Worm (Caenorhabditis elegans): ENCODE results near the gene F43E2.6.
A peak's percentile ranks its signal among the peaks of the same experiment; 100 is the strongest.

- no peak for TF ChIP-seq T22C8.4 (GFP tag; IDR thresholded peaks at IDR 0.05)
- TF ChIP-seq med-1 (GFP tag; optimal IDR thresholded peaks at IDR 0.05; ENCODE audit: insufficient read depth): no peak
- TF ChIP-seq ref-1 (GFP tag; conservative IDR thresholded peaks at IDR 0.05): no peak
- no peak for TF ChIP-seq ztf-29 (GFP tag; IDR thresholded peaks at IDR 0.05)
- TF ChIP-seq tab-1 (GFP tag; IDR thresholded peaks at IDR 0.05): no peak
- no peak for TF ChIP-seq flt-1 (GFP tag; IDR thresholded peaks at IDR 0.05)
- no peak for TF ChIP-seq ztf-23 (GFP tag; IDR thresholded peaks at IDR 0.05)
- peak; percentile 15 for TF ChIP-seq cog-1 (tag; optimal IDR thresholded peaks at IDR 0.05)
These were observed 31.2 kb downstream of the F43E2.6 start for ce11 chrII:7337469-7337893.
